Fruit fly (Drosophila melanogaster) whole organism, adult: ENCODE measurements around the gene Or65a.

Experiments used
- CG11617 ChIP-seq: fragments of 200-800 bp; sonication (Bioruptor generic); optimal IDR thresholded peaks from 2 replicates; lab custom pipeline; 2017; ENCODE audit warnings: mild to moderate bottlenecking, missing biosample characterization, missing genetic modification reagents, missing genetic modification characterization
- CG12768 ChIP-seq: fragments of 200-800 bp; sonication (Bioruptor generic); optimal IDR thresholded peaks from 2 replicates; lab custom pipeline; 2017; ENCODE audit warnings: missing biosample characterization, missing genetic modification characterization, mild to moderate bottlenecking, moderate library complexity, missing genetic modification reagents
- CG14711 ChIP-seq: fragments of 200-800 bp; sonication (Bioruptor generic); optimal IDR thresholded peaks from 2 replicates; lab custom pipeline; 2018; ENCODE audit warnings: missing biosample characterization, mild to moderate bottlenecking, missing genetic modification characterization, moderate library complexity
- CG33017 ChIP-seq: fragments of 200-800 bp; sonication (Bioruptor generic); optimal IDR thresholded peaks from 2 replicates; lab custom pipeline; 2018; ENCODE audit warnings: missing biosample characterization, mild to moderate bottlenecking, missing genetic modification characterization, moderate library complexity
- CG5204 ChIP-seq: fragments of 200-800 bp; sonication (Bioruptor generic); optimal IDR thresholded peaks from 2 replicates; lab custom pipeline; 2016; ENCODE audit warnings: missing biosample characterization, missing genetic modification characterization
- CG7101 ChIP-seq: fragments of 200-800 bp; sonication (Bioruptor generic); optimal IDR thresholded peaks from 2 replicates; lab custom pipeline; 2018; ENCODE audit warnings: missing biosample characterization, mild to moderate bottlenecking, missing genetic modification characterization, moderate library complexity
- Clk ChIP-seq: fragments of 200-800 bp; sonication (Bioruptor generic); optimal IDR thresholded peaks from 2 replicates; lab custom pipeline; 2017; ENCODE audit warnings: missing biosample characterization, missing genetic modification characterization
- Hr96 ChIP-seq: fragments of 200-800 bp; sonication (Bioruptor generic); optimal IDR thresholded peaks from 2 replicates; lab custom pipeline; 2016; ENCODE audit warnings: missing biosample characterization, missing genetic modification characterization
- bab1 ChIP-seq: fragments of 200-800 bp; sonication (Bioruptor generic); optimal IDR thresholded peaks from 3 replicates; lab custom pipeline; 2019; ENCODE audit warnings: missing biosample characterization, mild to moderate bottlenecking, missing genetic modification characterization, moderate library complexity
- cic ChIP-seq: fragments of 200-800 bp; sonication (Bioruptor generic); optimal IDR thresholded peaks from 2 replicates; lab custom pipeline; 2017; ENCODE audit warnings: missing biosample characterization, mild to moderate bottlenecking, missing genetic modification characterization, moderate library complexity
- cnc ChIP-seq, 2 experiments: fragments of >200 bp; optimal IDR thresholded peaks; 2 replicates each; lab custom pipeline; 2017
- kay ChIP-seq: fragments of 200-800 bp; sonication (Bioruptor generic); peaks from one replicate; lab custom pipeline; 2016; ENCODE audit warnings: missing biosample characterization, missing genetic modification characterization, borderline replicate concordance
- tj ChIP-seq: fragments of 200-800 bp; sonication (Bioruptor generic); optimal IDR thresholded peaks from 3 replicates; lab custom pipeline; 2017; ENCODE audit warnings: missing biosample characterization, mild to moderate bottlenecking, missing genetic modification characterization, moderate library complexity

dm6 chr3L:6364217-6364616 lies 43.8 kb downstream of the Or65a start:
- TF ChIP-seq Clk (GFP tag; lab: Kevin White, UChicago) (no peak), CG12768 (GFP tag; lab: Kevin White, UChicago) (no peak), Hr96 (no peak), kay (GFP tag; lab: Kevin White, UChicago) (no peak), CG33017 (tag; lab: Kevin White, UChicago) (no peak), CG5204 (GFP tag; lab: Kevin White, UChicago) (no peak), CG14711 (tag; lab: Kevin White, UChicago) (no peak), cnc (optimal IDR thresholded peaks at IDR 0.05; lab: Kevin White, UChicago) (no peak), cic (GFP tag; lab: Kevin White, UChicago) (no peak), CG11617 (GFP tag; lab: Kevin White, UChicago) (no peak), bab1 (GFP tag; lab: Kevin White, UChicago) (no peak), CG7101 (tag; lab: Kevin White, UChicago) (no peak), tj (GFP tag; lab: Kevin White, UChicago) (no peak)
